Fruit fly (Drosophila melanogaster) whole organism, embryonic: ENCODE data around the gene CG11695.
A peak's percentile ranks its signal among the peaks of the same experiment; 100 is the strongest.

ENCODE experiments used
- CG32767 ChIP-seq: fragments of 200-800 bp; sonication (Bioruptor generic); IDR thresholded peaks from 2 replicates; pipeline ENCODE4 v1.3.6; 2022; ENCODE audit warnings: missing biosample characterization, missing genetic modification characterization
- Ets65A ChIP-seq: fragments of 200-800 bp; sonication (Bioruptor generic); peaks from one replicate; lab custom pipeline; 2016; ENCODE audit warnings: missing biosample characterization, missing genetic modification characterization
- Neu2 ChIP-seq: fragments of 200-800 bp; sonication (Bioruptor generic); optimal IDR thresholded peaks from 3 replicates; lab custom pipeline; 2016; ENCODE audit warnings: missing biosample characterization, missing genetic modification characterization, borderline replicate concordance

DNA sequence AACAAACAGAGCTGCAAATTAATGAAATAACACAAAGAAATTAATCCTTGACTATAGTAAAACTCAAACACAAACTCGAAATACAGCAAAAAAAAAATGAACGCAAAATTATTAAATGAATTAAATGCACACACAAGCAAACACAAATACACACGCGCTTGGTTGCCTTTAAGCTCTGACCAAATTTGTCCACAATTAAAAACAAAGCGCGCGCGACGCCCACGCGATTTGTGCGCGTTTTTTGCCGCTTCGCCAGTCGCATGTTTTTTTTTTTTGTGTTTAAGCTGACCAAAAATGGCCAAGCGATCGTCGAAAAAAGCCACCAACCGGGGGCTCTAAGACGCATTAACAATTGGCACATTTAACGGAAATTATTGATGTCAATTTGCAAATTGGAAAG is 33.4 kb upstream of the CG11695 start:
- TF ChIP-seq CG32767 (GFP tag; lab: Robert Waterston, UW) (no peak), Ets65A (peak; percentile 82), Neu2 (no peak)
